Worm (Caenorhabditis elegans) whole organism, L3 larva: ENCODE measurements around the gene git-1.
A peak's percentile ranks its signal among the peaks of the same experiment; 100 is the strongest.

ENCODE experiments used
- ama-1 ChIP-seq: fragments of 150-350 bp; optimal IDR thresholded peaks from 2 replicates; lab custom pipeline; 2018
- ceh-28 ChIP-seq: fragments of 150-350 bp; optimal IDR thresholded peaks from 2 replicates; lab custom pipeline; 2014; ENCODE audit warnings: missing biosample characterization, missing genetic modification reagents, missing genetic modification characterization
- elt-2 ChIP-seq: sonication (generic microtip); optimal IDR thresholded peaks from 2 replicates; lab custom pipeline; 2016; ENCODE audit warnings: missing genetic modification reagents, mild to moderate bottlenecking, missing genetic modification characterization, missing compliant biosample characterization
- elt-3 ChIP-seq, 3 experiments: fragments of 150-350 bp in 1 of 3; sonication (generic microtip) in 2 of 3; optimal IDR thresholded peaks; 2 replicates in 2 of 3; 4 replicates in 1 of 3; lab custom pipeline; 2014 to 2017; ENCODE audit warnings: missing biosample characterization in 3 of 3, missing genetic modification characterization in 3 of 3
- fkh-10 ChIP-seq: sonication (generic microtip); optimal IDR thresholded peaks from 2 replicates; lab custom pipeline; 2017; ENCODE audit warnings: missing biosample characterization, missing genetic modification reagents, missing genetic modification characterization
- lin-15B ChIP-seq: fragments of 150-350 bp; optimal IDR thresholded peaks from 2 replicates; lab custom pipeline; 2014; ENCODE audit warnings: missing biosample characterization, missing genetic modification characterization
- nhr-11 ChIP-seq: fragments of 150-350 bp; optimal IDR thresholded peaks from 2 replicates; lab custom pipeline; 2014; ENCODE audit warnings: missing biosample characterization, missing genetic modification characterization
- nhr-77 ChIP-seq: fragments of 150-350 bp; optimal IDR thresholded peaks from 2 replicates; lab custom pipeline; 2014; ENCODE audit warnings: missing biosample characterization, missing genetic modification characterization
- skn-1 ChIP-seq: fragments of 150-350 bp; optimal IDR thresholded peaks from 2 replicates; lab custom pipeline; 2014; ENCODE audit warnings: missing biosample characterization, missing genetic modification characterization
- snpc-4 ChIP-seq: fragments of 150-350 bp; optimal IDR thresholded peaks from 2 replicates; lab custom pipeline; 2014; ENCODE audit warnings: missing biosample characterization, missing genetic modification characterization
- unc-62 ChIP-seq: fragments of 150-350 bp; sonication (generic microtip); optimal IDR thresholded peaks from 4 replicates; lab custom pipeline; 2014; ENCODE audit warnings: missing biosample characterization, missing genetic modification reagents, missing genetic modification characterization
- zag-1 ChIP-seq: fragments of 150-350 bp; optimal IDR thresholded peaks from 2 replicates; lab custom pipeline; 2014; ENCODE audit warnings: missing biosample characterization, missing genetic modification characterization
- ztf-11 ChIP-seq: fragments of 150-350 bp; optimal IDR thresholded peaks from 2 replicates; lab custom pipeline; 2014; ENCODE audit warnings: missing biosample characterization, missing genetic modification characterization

DNA sequence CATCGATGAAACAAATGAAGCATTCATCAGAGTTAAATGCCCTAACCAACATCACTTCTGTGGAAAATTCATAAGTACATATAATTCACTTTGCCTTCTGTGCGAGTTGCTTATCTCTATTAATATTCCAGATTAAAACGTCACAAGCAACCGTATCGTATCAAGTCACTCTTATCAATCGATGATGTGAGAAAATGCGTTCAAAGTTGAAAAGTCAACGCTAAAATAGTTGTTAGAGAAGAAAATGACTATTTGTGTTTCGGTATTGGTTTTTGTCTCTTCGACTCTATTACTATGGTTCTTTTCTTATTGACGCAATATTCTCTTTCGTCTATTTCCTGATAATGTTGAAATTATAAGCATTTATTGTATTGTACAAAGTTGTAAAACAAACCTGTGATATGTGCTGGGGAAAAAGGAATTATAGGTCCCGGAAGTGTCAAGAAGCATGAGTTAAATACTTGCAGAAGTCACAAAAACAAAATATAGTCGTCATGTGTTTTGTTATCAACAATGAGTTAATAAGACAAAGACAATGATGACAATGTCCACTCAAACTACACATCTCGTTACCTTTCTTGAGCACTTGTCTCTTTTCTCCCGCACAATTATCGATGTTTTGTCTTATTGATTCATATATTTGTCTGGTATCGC lies 7.6 kb downstream of the git-1 start:
- no peak for TF ChIP-seq zag-1 (tag; lab: Kevin White, UChicago)
- TF ChIP-seq lin-15B (tag; lab: Kevin White, UChicago) = no peak
- TF ChIP-seq ama-1 (lab: Kevin White, UChicago) = no peak
- TF ChIP-seq ceh-28 (tag; lab: Kevin White, UChicago) = no peak
- no peak for TF ChIP-seq snpc-4
- TF ChIP-seq elt-3 (tag; optimal IDR thresholded peaks at IDR 0.05; lab: Kevin White, UChicago) = no peak
- TF ChIP-seq elt-2 (tag; lab: Kevin White, UChicago) = peak; percentile 92
- TF ChIP-seq unc-62 (GFP tag; lab: Kevin White, UChicago) = no peak
- TF ChIP-seq fkh-10 (GFP tag; lab: Kevin White, UChicago) = no peak
- TF ChIP-seq ztf-11 (tag; lab: Kevin White, UChicago) = no peak
- no peak for TF ChIP-seq nhr-77 (tag; lab: Kevin White, UChicago)
- TF ChIP-seq nhr-11 = no peak
- TF ChIP-seq skn-1 = peak; percentile 86
